Fruit fly (Drosophila melanogaster) whole organism, prepupa: ENCODE results near the gene CG14642.

Source experiments
- CG1621 ChIP-seq: fragments of 200-800 bp; sonication (Bioruptor generic); optimal IDR thresholded peaks from 3 replicates; lab custom pipeline; 2018; ENCODE audit warnings: missing biosample characterization, mild to moderate bottlenecking, missing genetic modification characterization
- CG6163 ChIP-seq: fragments of 200-800 bp; sonication (Bioruptor generic); IDR thresholded peaks from 3 replicates; pipeline ENCODE4 v1.3.6; 2022; ENCODE audit warnings: missing biosample characterization, missing genetic modification characterization
- CG6854 ChIP-seq: fragments of 200-800 bp; sonication (Bioruptor generic); optimal IDR thresholded peaks from 2 replicates; lab custom pipeline; 2017; ENCODE audit warnings: missing biosample characterization, mild to moderate bottlenecking, missing genetic modification characterization
- Ets21C ChIP-seq: fragments of 200-800 bp; sonication (Bioruptor generic); optimal IDR thresholded peaks from 3 replicates; lab custom pipeline; 2016; ENCODE audit warnings: missing biosample characterization, missing genetic modification characterization
- Hr38 ChIP-seq: sonication (Bioruptor generic); optimal IDR thresholded peaks from 2 replicates; lab custom pipeline; 2016; ENCODE audit warnings: missing biosample characterization, missing genetic modification characterization
- Sox14 ChIP-seq: fragments of 200-800 bp; sonication (Bioruptor generic); optimal IDR thresholded peaks from 3 replicates; lab custom pipeline; 2016; ENCODE audit warnings: missing biosample characterization, missing genetic modification characterization
- eg ChIP-seq: fragments of 200-800 bp; sonication (Bioruptor generic); IDR thresholded peaks from 3 replicates; pipeline ENCODE4 v1.3.6; 2022; ENCODE audit warnings: missing biosample characterization, missing genetic modification characterization
- fd59A ChIP-seq: fragments of 200-800 bp; sonication (Bioruptor generic); optimal IDR thresholded peaks from 2 replicates; lab custom pipeline; 2017; ENCODE audit warnings: missing biosample characterization, mild to moderate bottlenecking, missing genetic modification characterization, missing genetic modification reagents
- pdm3 ChIP-seq: fragments of 200-800 bp; sonication (Bioruptor generic); optimal IDR thresholded peaks from 3 replicates; lab custom pipeline; 2016; ENCODE audit warnings: missing biosample characterization, missing genetic modification characterization
- salr ChIP-seq, 2 experiments: fragments of 200-800 bp; sonication (Bioruptor generic); optimal IDR thresholded peaks; 3 replicates each; lab custom pipeline; 2016 to 2018; ENCODE audit warnings: missing biosample characterization in 2 of 2, missing genetic modification characterization in 2 of 2, mild to moderate bottlenecking in 1 of 2
- topi ChIP-seq: fragments of 200-800 bp; sonication (Bioruptor generic); optimal IDR thresholded peaks from 3 replicates; lab custom pipeline; 2016; ENCODE audit warnings: missing biosample characterization, missing genetic modification characterization

- TF ChIP-seq pdm3 (GFP tag; lab: Kevin White, UChicago) (no peak), eg (no peak), Ets21C (GFP tag; lab: Kevin White, UChicago) (no peak), Sox14 (no peak), topi (no peak), CG1621 (peak; percentile 7), Hr38 (GFP tag; lab: Kevin White, UChicago) (no peak), salr (GFP tag; optimal IDR thresholded peaks at IDR 0.05; lab: Kevin White, UChicago) (no peak), CG6854 (no peak), fd59A (GFP tag; lab: Kevin White, UChicago) (no peak), CG6163 (no peak)
These were observed at the start of gene CG14642 for dm6 chr3R:4242209-4242887.
